Worm (Caenorhabditis elegans): Measurements from ENCODE around the gene F32D8.13.

DNA sequence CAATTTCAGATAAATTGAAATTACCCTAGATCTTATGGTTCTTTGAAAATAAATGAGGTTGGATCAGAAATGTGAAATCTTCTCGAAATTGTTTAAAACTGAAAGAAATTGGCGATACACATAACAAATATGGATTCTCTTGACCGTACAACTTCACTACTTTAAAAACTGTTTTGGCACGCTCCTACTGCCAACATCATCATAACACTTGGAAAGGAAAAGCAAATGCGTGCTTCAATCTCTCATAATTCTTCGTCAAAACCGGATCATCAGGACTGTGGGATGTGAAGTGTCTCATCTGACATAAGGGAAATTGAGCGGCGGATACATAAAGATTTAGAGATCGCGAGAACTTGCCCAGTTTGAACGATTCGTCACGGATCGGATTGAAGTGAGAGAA is 1.8 kb upstream of the F32D8.13 start, which contains the start of gene F32D8.7:
- no peak for TF ChIP-seq tbp1 (GFP tag; optimal IDR thresholded peaks at IDR 0.05)
- TF ChIP-seq F49E8.2 (tag; optimal IDR thresholded peaks at IDR 0.05; ENCODE audit: insufficient read depth), result no peak
- no peak for TF ChIP-seq hlh-12 (tag; optimal IDR thresholded peaks at IDR 0.05)
- no peak for TF ChIP-seq F55B11.4 (tag; optimal IDR thresholded peaks at IDR 0.05; ENCODE audit: borderline replicate concordance, insufficient read depth)
- no peak for TF ChIP-seq egl-18 (GFP tag; IDR thresholded peaks at IDR 0.05)
- no peak for TF ChIP-seq pha-4 (tag; optimal IDR thresholded peaks at IDR 0.05)

Measured in whole organism, young adult.